Worm (Caenorhabditis elegans) whole organism, L3 larva: ENCODE results near the gene mev-1.

ENCODE experiments used
- nhr-237 ChIP-seq: fragments of 150-350 bp; optimal IDR thresholded peaks from 2 replicates; lab custom pipeline; 2014; ENCODE audit warnings: missing biosample characterization, missing genetic modification characterization
- skn-1 ChIP-seq: fragments of 150-350 bp; optimal IDR thresholded peaks from 2 replicates; lab custom pipeline; 2014; ENCODE audit warnings: missing biosample characterization, missing genetic modification characterization
- unc-62 ChIP-seq: fragments of 150-350 bp; sonication (generic microtip); optimal IDR thresholded peaks from 4 replicates; lab custom pipeline; 2014; ENCODE audit warnings: missing biosample characterization, missing genetic modification reagents, missing genetic modification characterization
- ztf-4 ChIP-seq: fragments of 150-350 bp; optimal IDR thresholded peaks from 2 replicates; lab custom pipeline; 2014; ENCODE audit warnings: missing biosample characterization, missing genetic modification characterization

- TF ChIP-seq nhr-237 (no peak), unc-62 (GFP tag; lab: Kevin White, UChicago) (no peak), ztf-4 (tag; lab: Kevin White, UChicago) (no peak), skn-1 (tag; lab: Kevin White, UChicago) (no peak)
These were observed 23.1 kb upstream of the mev-1 start, which contains the start of gene T07A5.7 for ce11 chrIII:10311016-10311415.
